Comparison of ENCODE assay signal across 2 fruit fly cellular contexts in genomic region chr3L:4574439-4574838, dm6.
A peak's percentile ranks its signal among the peaks of the same experiment; 100 is the strongest.
TF ChIP-seq lines count a peak whose summit lies in the region.

No protein-coding gene starts in this region.

- no peak for TF ChIP-seq CTCF in whole organism, embryonic (GFP tag; optimal IDR thresholded peaks at IDR 0.05; lab: Kevin White, UChicago)

TF ChIP-seq in whole organism, adult, 20 proteins besides CTCF, POLR2A, EP300 and RAD21:
- TF ChIP-seq CG1620 (GFP tag; optimal IDR thresholded peaks at IDR 0.05; lab: Kevin White, UChicago) (no peak), bab1 (GFP tag; optimal IDR thresholded peaks at IDR 0.05; lab: Kevin White, UChicago) (no peak), CG7101 (tag; optimal IDR thresholded peaks at IDR 0.05; lab: Kevin White, UChicago) (no peak), pad (GFP tag; optimal IDR thresholded peaks at IDR 0.05; lab: Kevin White, UChicago) (peak; percentile 97), CG5204 (GFP tag; optimal IDR thresholded peaks at IDR 0.05; lab: Kevin White, UChicago) (no peak)
TF ChIP-seq in whole organism, adult: peak in this region for 1.

TF ChIP-seq in whole organism, embryonic, 481 proteins besides CTCF, POLR2A, EP300 and RAD21:
- TF ChIP-seq sisA (GFP tag; IDR thresholded peaks at IDR 0.05; lab: Robert Waterston, UW), result no peak
- TF ChIP-seq tio (GFP tag; optimal IDR thresholded peaks at IDR 0.05; lab: Kevin White, UChicago), result no peak
- peak; percentile 43 for TF ChIP-seq CG1832 (GFP tag; optimal IDR thresholded peaks at IDR 0.05; lab: Kevin White, UChicago)
- no peak for TF ChIP-seq eve (GFP tag; optimal IDR thresholded peaks at IDR 0.05; lab: Kevin White, UChicago)
- TF ChIP-seq CG7839 (tag; optimal IDR thresholded peaks at IDR 0.05; lab: Kevin White, UChicago), result no peak
- no peak for TF ChIP-seq prd (optimal IDR thresholded peaks at IDR 0.05; lab: Kevin White, UChicago)
- TF ChIP-seq prd (GFP tag; IDR thresholded peaks at IDR 0.05; lab: Robert Waterston, UW), result no peak
- peak; percentile 38 for TF ChIP-seq ewg (GFP tag; optimal IDR thresholded peaks at IDR 0.05; lab: Kevin White, UChicago)
- peak; percentile 51 for TF ChIP-seq crol (GFP tag; IDR thresholded peaks at IDR 0.05; lab: Robert Waterston, UW)
- no peak for TF ChIP-seq CG10321 (GFP tag; IDR thresholded peaks at IDR 0.05; lab: Robert Waterston, UW)
- TF ChIP-seq Hr78 (GFP tag; optimal IDR thresholded peaks at IDR 0.05; lab: Kevin White, UChicago), result no peak
- TF ChIP-seq caup (GFP tag; optimal IDR thresholded peaks at IDR 0.05; lab: Kevin White, UChicago; ENCODE audit: severe bottlenecking), result no peak
- TF ChIP-seq ATbp (GFP tag; optimal IDR thresholded peaks at IDR 0.05; lab: Kevin White, UChicago), result no peak
- TF ChIP-seq Trl (optimal IDR thresholded peaks at IDR 0.05; lab: Kevin White, UChicago), result peak in 1 of 2 experiments; percentile 21
- no peak for TF ChIP-seq Trl (GFP tag; optimal IDR thresholded peaks at IDR 0.05; lab: Kevin White, UChicago)
- TF ChIP-seq slp2 (GFP tag; optimal IDR thresholded peaks at IDR 0.05; lab: Kevin White, UChicago), result no peak
- TF ChIP-seq Deaf1 (tag; optimal IDR thresholded peaks at IDR 0.05; lab: Kevin White, UChicago), result peak; percentile 87
- TF ChIP-seq Stat92E (GFP tag; optimal IDR thresholded peaks at IDR 0.05; lab: Kevin White, UChicago), result no peak
- no peak for TF ChIP-seq Hsf (GFP tag; optimal IDR thresholded peaks at IDR 0.05; lab: Kevin White, UChicago)
- TF ChIP-seq Ets65A (GFP tag; lab: Kevin White, UChicago), result no peak
- TF ChIP-seq ttk (GFP tag; IDR thresholded peaks at IDR 0.05; lab: Robert Waterston, UW), result no peak
- no peak for TF ChIP-seq CG2889 (GFP tag; IDR thresholded peaks at IDR 0.05; lab: Robert Waterston, UW)
- no peak for TF ChIP-seq lilli (GFP tag; optimal IDR thresholded peaks at IDR 0.05; lab: Kevin White, UChicago)
- TF ChIP-seq chinmo (GFP tag; IDR thresholded peaks at IDR 0.05; lab: Robert Waterston, UW; ENCODE audit: partially characterized antibody), result 0 out of 4 replicates have a peak, but pooled peaks have one; percentile 25
